Worm (Caenorhabditis elegans) whole organism, L3 larva: ENCODE data around the gene cytb-5.1.

ENCODE experiments used
- ZK546.5 ChIP-seq: sonication (generic microtip); optimal IDR thresholded peaks from 2 replicates; lab custom pipeline; 2017; ENCODE audit warnings: missing biosample characterization, missing genetic modification characterization
- ama-1 ChIP-seq: fragments of 150-350 bp; optimal IDR thresholded peaks from 2 replicates; lab custom pipeline; 2018
- ceh-28 ChIP-seq: fragments of 150-350 bp; optimal IDR thresholded peaks from 2 replicates; lab custom pipeline; 2014; ENCODE audit warnings: missing biosample characterization, missing genetic modification reagents, missing genetic modification characterization
- lin-39 ChIP-seq: fragments of 150-350 bp; optimal IDR thresholded peaks from 2 replicates; lab custom pipeline; 2018; ENCODE audit warnings: missing biosample characterization, missing genetic modification reagents, missing genetic modification characterization
- nhr-77 ChIP-seq: fragments of 150-350 bp; optimal IDR thresholded peaks from 2 replicates; lab custom pipeline; 2014; ENCODE audit warnings: missing biosample characterization, missing genetic modification characterization
- sea-2 ChIP-seq: fragments of 150-350 bp; sonication (generic microtip); optimal IDR thresholded peaks from 4 replicates; lab custom pipeline; 2014; ENCODE audit warnings: missing biosample characterization, missing genetic modification reagents, missing genetic modification characterization
- skn-1 ChIP-seq: fragments of 150-350 bp; optimal IDR thresholded peaks from 2 replicates; lab custom pipeline; 2014; ENCODE audit warnings: missing biosample characterization, missing genetic modification characterization
- tbx-2 ChIP-seq: sonication (generic microtip); optimal IDR thresholded peaks from 2 replicates; lab custom pipeline; 2016; ENCODE audit warnings: mild to moderate bottlenecking, missing genetic modification characterization, missing compliant biosample characterization
- unc-39 ChIP-seq: sonication (generic microtip); optimal IDR thresholded peaks from 4 replicates; lab custom pipeline; 2017; ENCODE audit warnings: missing biosample characterization, missing genetic modification characterization
- unc-62 ChIP-seq: fragments of 150-350 bp; sonication (generic microtip); optimal IDR thresholded peaks from 4 replicates; lab custom pipeline; 2014; ENCODE audit warnings: missing biosample characterization, missing genetic modification reagents, missing genetic modification characterization
- zag-1 ChIP-seq: fragments of 150-350 bp; optimal IDR thresholded peaks from 2 replicates; lab custom pipeline; 2014; ENCODE audit warnings: missing biosample characterization, missing genetic modification characterization
- ztf-11 ChIP-seq: fragments of 150-350 bp; optimal IDR thresholded peaks from 2 replicates; lab custom pipeline; 2014; ENCODE audit warnings: missing biosample characterization, missing genetic modification characterization

ce11 chrX:13959849-13960248, 41.9 kb upstream of the cytb-5.1 start, which contains the start of gene syx-2:
- TF ChIP-seq ZK546.5 (tag; lab: Kevin White, UChicago) = no peak
- TF ChIP-seq nhr-77 = no peak
- TF ChIP-seq sea-2 (GFP tag; lab: Kevin White, UChicago) = no peak
- TF ChIP-seq zag-1 (tag; lab: Kevin White, UChicago) = no peak
- TF ChIP-seq unc-39 (tag; lab: Kevin White, UChicago) = no peak
- no peak for TF ChIP-seq tbx-2 (tag; lab: Kevin White, UChicago)
- no peak for TF ChIP-seq ama-1 (lab: Kevin White, UChicago)
- no peak for TF ChIP-seq ceh-28 (tag; lab: Kevin White, UChicago)
- TF ChIP-seq skn-1 = no peak
- TF ChIP-seq unc-62 = no peak
- no peak for TF ChIP-seq ztf-11
- TF ChIP-seq lin-39 = no peak
